Fruit fly (Drosophila melanogaster) whole organism, pupa: Measurements from ENCODE around the gene Argk2.

Source experiments
- CG10348 ChIP-seq: fragments of 200-800 bp; sonication (Bioruptor generic); IDR thresholded peaks from 2 replicates; pipeline ENCODE4 v1.3.6; 2022; ENCODE audit warnings: missing biosample characterization, missing genetic modification characterization
- CG12605 ChIP-seq: fragments of 200-800 bp; sonication (Bioruptor generic); IDR thresholded peaks from 2 replicates; pipeline ENCODE4 v1.3.6; 2022; ENCODE audit warnings: missing biosample characterization, missing genetic modification characterization
- CG13204 ChIP-seq: fragments of 200-800 bp; sonication (Bioruptor generic); optimal IDR thresholded peaks from 2 replicates; lab custom pipeline; 2018; ENCODE audit warnings: missing biosample characterization, mild to moderate bottlenecking, missing genetic modification characterization, moderate library complexity
- CG14655 ChIP-seq: fragments of 200-800 bp; sonication (Bioruptor generic); optimal IDR thresholded peaks from 3 replicates; lab custom pipeline; 2017; ENCODE audit warnings: mild to moderate bottlenecking, missing biosample characterization, missing genetic modification reagents, missing genetic modification characterization
- CG15710 ChIP-seq: fragments of 200-800 bp; sonication (Bioruptor generic); optimal IDR thresholded peaks from 2 replicates; lab custom pipeline; 2018; ENCODE audit warnings: missing biosample characterization, mild to moderate bottlenecking, missing genetic modification characterization, moderate library complexity
- CG17806 ChIP-seq: fragments of 200-800 bp; sonication (Bioruptor generic); optimal IDR thresholded peaks from 2 replicates; lab custom pipeline; 2018; ENCODE audit warnings: missing biosample characterization, mild to moderate bottlenecking, missing genetic modification characterization, moderate library complexity
- CG32121 ChIP-seq: fragments of 200-800 bp; sonication (Bioruptor generic); IDR thresholded peaks from 2 replicates; pipeline ENCODE4 v1.3.6; 2022; ENCODE audit warnings: missing biosample characterization, missing genetic modification characterization
- CG34367 ChIP-seq: fragments of 200-800 bp; sonication (Bioruptor generic); optimal IDR thresholded peaks from 2 replicates; lab custom pipeline; 2018; ENCODE audit warnings: missing biosample characterization, mild to moderate bottlenecking, missing genetic modification characterization
- CG4496 ChIP-seq: fragments of 200-800 bp; sonication (Bioruptor generic); IDR thresholded peaks from 3 replicates; pipeline ENCODE4 v1.3.6; 2022; ENCODE audit warnings: missing biosample characterization, missing genetic modification characterization
- CG8159 ChIP-seq: fragments of 200-800 bp; sonication (Bioruptor generic); optimal IDR thresholded peaks from 3 replicates; lab custom pipeline; 2018; ENCODE audit warnings: missing biosample characterization, mild to moderate bottlenecking, missing genetic modification characterization, moderate library complexity
- CG8301 ChIP-seq: fragments of 200-800 bp; sonication (Bioruptor generic); optimal IDR thresholded peaks from 2 replicates; lab custom pipeline; 2018; ENCODE audit warnings: missing biosample characterization, mild to moderate bottlenecking, missing genetic modification characterization
- CG9948 ChIP-seq: fragments of 200-800 bp; sonication (Bioruptor generic); optimal IDR thresholded peaks from 2 replicates; lab custom pipeline; 2018; ENCODE audit warnings: missing biosample characterization, mild to moderate bottlenecking, missing genetic modification characterization, moderate library complexity
- D1 ChIP-seq: fragments of 200-800 bp; sonication (Bioruptor generic); optimal IDR thresholded peaks from 2 replicates; lab custom pipeline; 2018; ENCODE audit warnings: missing biosample characterization, mild to moderate bottlenecking, missing genetic modification characterization, moderate library complexity
- EcR ChIP-seq: fragments of 200-800 bp; sonication (Bioruptor generic); optimal IDR thresholded peaks from 3 replicates; lab custom pipeline; 2019; ENCODE audit warnings: missing biosample characterization, missing genetic modification characterization, mild to moderate bottlenecking, moderate library complexity, missing genetic modification reagents
- Ets98B ChIP-seq: fragments of 200-800 bp; sonication (Bioruptor generic); IDR thresholded peaks from 2 replicates; pipeline ENCODE4 v1.3.6; 2022; ENCODE audit warnings: missing biosample characterization, missing genetic modification characterization
- Pif1A ChIP-seq: fragments of 200-800 bp; sonication (Bioruptor generic); optimal IDR thresholded peaks from 3 replicates; lab custom pipeline; 2016; ENCODE audit warnings: missing biosample characterization, missing genetic modification characterization
- Pif1B ChIP-seq: fragments of 200-800 bp; sonication (Bioruptor generic); optimal IDR thresholded peaks from 3 replicates; lab custom pipeline; 2016; ENCODE audit warnings: missing biosample characterization, missing genetic modification characterization
- Snoo ChIP-seq: fragments of 200-800 bp; sonication (Bioruptor generic); optimal IDR thresholded peaks from 3 replicates; lab custom pipeline; 2017; ENCODE audit warnings: missing biosample characterization, mild to moderate bottlenecking, missing genetic modification characterization, inconsistent platforms
- fd96Ca ChIP-seq: fragments of 200-800 bp; sonication (Bioruptor generic); IDR thresholded peaks from 3 replicates; pipeline ENCODE4 v1.3.6; 2022; ENCODE audit warnings: missing biosample characterization, missing genetic modification characterization
- gl ChIP-seq: fragments of 200-800 bp; sonication (Bioruptor generic); optimal IDR thresholded peaks from 2 replicates; lab custom pipeline; 2018; ENCODE audit warnings: missing biosample characterization, mild to moderate bottlenecking, missing genetic modification characterization
- rn ChIP-seq: fragments of 200-800 bp; sonication (Bioruptor generic); IDR thresholded peaks from 2 replicates; pipeline ENCODE4 v1.3.6; 2022; ENCODE audit warnings: missing biosample characterization, missing genetic modification characterization

Gene Argk2

DNA sequence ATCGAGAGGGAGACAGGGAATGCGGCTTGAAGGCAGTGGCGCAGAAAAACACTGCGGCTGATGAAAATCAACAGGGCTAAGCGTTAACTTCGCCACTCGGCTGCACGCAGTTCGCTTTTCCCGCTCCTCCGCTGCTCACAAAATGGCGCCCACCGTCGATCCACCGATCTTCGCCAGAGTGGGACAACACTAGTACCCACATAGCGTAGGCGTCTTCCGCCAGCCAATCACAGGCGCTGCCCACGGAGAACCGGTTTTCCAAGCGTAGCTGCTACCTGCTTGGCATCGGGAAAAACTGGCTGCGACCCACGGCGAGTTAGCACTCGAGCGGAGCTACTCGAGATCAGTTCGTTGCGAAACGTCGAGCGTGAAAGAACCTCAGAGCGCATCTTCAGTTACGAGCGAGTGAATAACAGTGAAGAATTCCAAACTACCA lies 6.2 kb upstream of the Argk2 start, which contains the start of gene Doc1:
Gene Doc1 (plus strand): TSS at position 334 of the 436 bp plus-strand sequence.
- no peak for TF ChIP-seq CG10348
- no peak for TF ChIP-seq CG8301
- no peak for TF ChIP-seq rn (GFP tag; lab: Robert Waterston, UW)
- TF ChIP-seq Ets98B (GFP tag; lab: Robert Waterston, UW), result no peak
- no peak for TF ChIP-seq CG8159
- TF ChIP-seq fd96Ca (GFP tag; lab: Robert Waterston, UW), result no peak

DNA sequence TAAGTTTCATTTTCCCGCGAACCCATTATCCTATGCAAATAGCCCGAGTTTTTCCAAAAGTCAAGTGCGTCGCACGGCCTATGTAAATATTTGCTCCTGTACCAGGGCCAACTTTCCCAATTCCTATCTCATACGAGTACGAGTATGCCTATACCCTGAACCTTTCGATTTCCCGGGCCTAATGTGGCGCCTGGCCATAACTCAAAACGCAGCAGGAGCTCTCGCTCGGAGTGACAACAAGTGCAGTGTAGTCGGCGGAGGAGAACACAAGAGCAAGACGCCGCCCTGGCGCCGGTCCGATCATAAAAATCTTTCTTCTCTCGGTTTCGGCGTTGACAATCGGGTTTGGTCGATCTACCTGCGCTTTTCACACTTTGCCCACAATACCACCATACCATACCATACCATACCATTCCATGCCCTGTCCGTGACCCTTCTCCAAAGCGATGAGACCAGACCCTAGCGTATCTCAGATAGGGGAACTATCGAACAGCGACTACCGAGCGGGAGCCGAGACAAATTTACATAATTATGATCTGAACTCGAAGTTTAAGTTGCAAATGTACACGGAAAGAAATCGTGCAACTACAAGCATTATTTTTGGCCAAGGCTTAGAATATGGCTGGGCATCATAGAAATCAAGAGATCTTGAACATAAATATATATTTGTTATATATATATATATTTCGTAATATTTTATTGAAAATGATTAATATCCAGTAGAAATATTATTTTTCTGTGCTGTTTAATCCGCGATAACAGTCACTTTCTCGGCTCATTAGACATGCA lies 4.8 kb upstream of the Argk2 start:
- TF ChIP-seq CG14655, result no peak
- no peak for TF ChIP-seq CG8159
- TF ChIP-seq CG15710, result no peak
- no peak for TF ChIP-seq gl (tag; lab: Kevin White, UChicago)
- TF ChIP-seq Ets98B (GFP tag; lab: Robert Waterston, UW), result no peak
- TF ChIP-seq CG8301, result no peak
- TF ChIP-seq D1 (tag; lab: Kevin White, UChicago), result no peak
- no peak for TF ChIP-seq CG34367 (tag; lab: Kevin White, UChicago)
- TF ChIP-seq CG17806 (tag; lab: Kevin White, UChicago), result no peak
- no peak for TF ChIP-seq CG12605
- TF ChIP-seq Pif1B (GFP tag; lab: Kevin White, UChicago), result no peak
- TF ChIP-seq fd96Ca (GFP tag; lab: Robert Waterston, UW), result no peak
- no peak for TF ChIP-seq EcR (GFP tag; lab: Kevin White, UChicago)

DNA sequence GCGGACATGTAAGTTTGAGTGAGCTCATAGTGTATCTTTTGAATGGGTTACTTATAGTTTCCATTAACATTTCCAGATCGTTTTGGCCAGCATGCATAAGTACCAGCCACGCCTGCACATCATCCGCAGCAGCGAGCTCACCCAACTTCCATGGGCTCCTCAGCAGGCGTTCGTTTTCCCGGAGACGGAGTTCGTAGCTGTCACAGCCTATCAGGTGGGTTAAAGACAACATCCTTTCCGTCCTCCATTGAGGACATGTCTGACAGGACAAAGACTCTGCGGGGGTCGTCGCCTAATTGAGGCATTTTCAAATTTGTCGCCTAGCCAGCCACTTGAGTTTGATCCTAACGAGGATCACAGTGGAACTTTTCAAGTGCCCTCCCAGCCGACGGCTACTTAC lies 3.6 kb upstream of the Argk2 start:
- TF ChIP-seq EcR (GFP tag; lab: Kevin White, UChicago) (no peak), CG8301 (no peak), Ets98B (GFP tag; lab: Robert Waterston, UW) (no peak), Pif1B (GFP tag; lab: Kevin White, UChicago) (no peak), CG15710 (no peak), CG34367 (tag; lab: Kevin White, UChicago) (no peak), CG13204 (no peak), CG14655 (no peak), D1 (tag; lab: Kevin White, UChicago) (no peak), CG10348 (no peak), CG4496 (no peak), CG32121 (GFP tag; lab: Robert Waterston, UW) (no peak), fd96Ca (GFP tag; lab: Robert Waterston, UW) (no peak), CG9948 (no peak), rn (GFP tag; lab: Robert Waterston, UW) (no peak), CG8159 (no peak), gl (tag; lab: Kevin White, UChicago) (no peak), CG17806 (tag; lab: Kevin White, UChicago) (no peak), Pif1A (GFP tag; lab: Kevin White, UChicago) (no peak)

DNA sequence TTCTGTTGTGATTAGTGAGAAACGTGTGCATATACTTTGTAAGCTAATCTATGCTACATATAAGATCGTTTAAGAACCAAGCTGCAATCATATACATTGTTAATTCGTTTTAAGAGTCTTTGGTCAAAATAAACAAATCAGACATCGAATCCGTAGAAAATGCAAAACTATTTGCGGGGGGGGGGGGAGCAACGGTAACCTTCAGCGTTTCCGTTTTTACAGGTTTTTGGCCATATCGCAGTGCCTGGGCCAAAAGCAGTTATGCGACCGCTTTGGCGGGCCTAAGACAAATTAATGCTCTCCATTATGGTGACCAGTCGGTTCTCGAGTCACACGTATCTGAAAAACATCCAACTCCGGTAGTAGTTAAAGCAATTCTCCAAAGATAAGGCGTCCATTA lies 2.3 kb upstream of the Argk2 start:
- TF ChIP-seq CG32121 (GFP tag; lab: Robert Waterston, UW), result no peak
- TF ChIP-seq EcR (GFP tag; lab: Kevin White, UChicago), result no peak
- TF ChIP-seq CG10348, result no peak
- TF ChIP-seq fd96Ca (GFP tag; lab: Robert Waterston, UW), result no peak
- TF ChIP-seq rn (GFP tag; lab: Robert Waterston, UW), result no peak
- no peak for TF ChIP-seq CG14655
- no peak for TF ChIP-seq CG12605
- no peak for TF ChIP-seq CG17806 (tag; lab: Kevin White, UChicago)
- no peak for TF ChIP-seq D1 (tag; lab: Kevin White, UChicago)
- no peak for TF ChIP-seq Pif1A (GFP tag; lab: Kevin White, UChicago)
- no peak for TF ChIP-seq Snoo (tag; lab: Kevin White, UChicago)
- no peak for TF ChIP-seq CG34367 (tag; lab: Kevin White, UChicago)
- TF ChIP-seq Ets98B (GFP tag; lab: Robert Waterston, UW), result no peak
- TF ChIP-seq, all 21 proteins: peak for 0

DNA sequence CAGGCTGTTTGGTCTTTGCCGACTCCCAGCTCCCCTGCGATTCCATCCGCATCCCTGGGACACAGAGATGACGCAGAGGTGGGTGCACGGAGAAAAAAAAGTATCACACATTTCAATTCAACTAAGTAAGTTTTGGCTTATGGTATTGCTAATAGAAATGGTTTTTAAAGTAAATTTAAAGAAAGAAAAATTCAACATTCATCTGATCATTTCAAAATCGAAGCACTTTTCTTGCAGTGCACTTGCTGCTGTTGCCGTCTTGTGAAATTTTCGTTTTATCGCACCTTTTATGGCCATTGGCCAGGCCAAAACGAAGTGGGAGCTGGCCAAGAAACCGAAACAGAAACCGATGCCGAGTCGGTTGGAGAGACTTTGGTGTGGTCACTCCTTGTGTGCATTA lies 1.9 kb upstream of the Argk2 start:
- TF ChIP-seq fd96Ca (GFP tag; lab: Robert Waterston, UW), result peak; percentile 80; the same call in 2 of the 3 replicates
- TF ChIP-seq CG8159, result peak; percentile 68
- peak; percentile 79 for TF ChIP-seq Pif1A (GFP tag; lab: Kevin White, UChicago)
- TF ChIP-seq CG14655, result no peak
- no peak for TF ChIP-seq D1 (tag; lab: Kevin White, UChicago)
- TF ChIP-seq gl (tag; lab: Kevin White, UChicago), result peak; percentile 41
- TF ChIP-seq CG12605, result no peak; the same call in 1 of the 2 replicates
- no peak for TF ChIP-seq EcR (GFP tag; lab: Kevin White, UChicago)
- peak; percentile 57 for TF ChIP-seq CG15710
- TF ChIP-seq CG9948, result peak; percentile 68
- TF ChIP-seq Ets98B (GFP tag; lab: Robert Waterston, UW), result peak; percentile 82
- TF ChIP-seq CG4496, result peak; percentile 80
- TF ChIP-seq CG17806 (tag; lab: Kevin White, UChicago), result peak; percentile 71
- peak; percentile 34 for TF ChIP-seq CG34367 (tag; lab: Kevin White, UChicago)
- peak; percentile 79 for TF ChIP-seq Snoo (tag; lab: Kevin White, UChicago)
- peak; percentile 76 for TF ChIP-seq Pif1B (GFP tag; lab: Kevin White, UChicago)
- TF ChIP-seq CG32121 (GFP tag; lab: Robert Waterston, UW), result peak; percentile 77
- no peak for TF ChIP-seq CG13204
- TF ChIP-seq rn (GFP tag; lab: Robert Waterston, UW), result peak; percentile 73
- peak; percentile 73 for TF ChIP-seq CG8301

DNA sequence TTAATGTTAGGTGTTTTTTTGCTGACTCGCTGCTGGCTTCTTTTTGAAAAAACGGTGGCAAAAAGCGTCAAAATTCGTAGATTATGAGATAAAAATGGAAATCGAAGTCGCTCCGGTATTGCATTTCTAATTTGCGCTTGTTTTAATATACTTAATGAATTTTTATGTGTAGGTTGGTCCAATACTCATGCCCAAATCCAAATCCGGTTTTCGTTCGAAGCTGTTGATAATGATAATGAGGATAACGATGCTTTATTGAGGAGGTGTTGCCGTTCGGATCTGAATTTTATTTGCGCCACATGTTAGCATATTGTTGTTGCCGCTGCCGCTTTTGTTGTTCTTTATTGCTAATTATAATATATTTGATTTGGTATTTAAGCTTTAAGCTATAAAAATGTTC lies 965 bp upstream of the Argk2 start:
- TF ChIP-seq CG15710 (no peak), rn (GFP tag; lab: Robert Waterston, UW) (no peak), CG8159 (no peak), CG14655 (no peak), CG12605 (no peak), CG17806 (tag; lab: Kevin White, UChicago) (no peak), Pif1B (GFP tag; lab: Kevin White, UChicago) (no peak), CG34367 (tag; lab: Kevin White, UChicago) (no peak), D1 (tag; lab: Kevin White, UChicago) (no peak), CG9948 (no peak), Ets98B (GFP tag; lab: Robert Waterston, UW) (no peak), EcR (GFP tag; lab: Kevin White, UChicago) (no peak), gl (tag; lab: Kevin White, UChicago) (no peak), CG13204 (no peak), CG32121 (GFP tag; lab: Robert Waterston, UW) (no peak)
- TF ChIP-seq, all 21 proteins: peak for 0
